Fruit fly (Drosophila melanogaster): ENCODE data around the gene CG17036.

- no peak for TF ChIP-seq h (optimal IDR thresholded peaks at IDR 0.05)
- no peak for TF ChIP-seq psq (optimal IDR thresholded peaks at IDR 0.05)
- TF ChIP-seq insv (optimal IDR thresholded peaks at IDR 0.05): no peak
These were observed 952 bp upstream of the CG17036 start for dm6 chr2L:12701498-12701897.
